Worm (Caenorhabditis elegans) whole organism, mixed stage, embryonic: ENCODE results near the gene ceh-79.

Experiments used
- M03D4.4 ChIP-seq: sonication (generic microtip); optimal IDR thresholded peaks from 2 replicates; lab custom pipeline; 2017; ENCODE audit warnings: mild to moderate bottlenecking, missing genetic modification characterization, missing compliant biosample characterization
- lsy-2 ChIP-seq: fragments of 150-350 bp; optimal IDR thresholded peaks from 2 replicates; lab custom pipeline; 2014; ENCODE audit warnings: missing biosample characterization, missing genetic modification characterization
- nhr-237 ChIP-seq: fragments of 150-350 bp; optimal IDR thresholded peaks from 2 replicates; lab custom pipeline; 2014; ENCODE audit warnings: missing biosample characterization, missing genetic modification characterization

DNA sequence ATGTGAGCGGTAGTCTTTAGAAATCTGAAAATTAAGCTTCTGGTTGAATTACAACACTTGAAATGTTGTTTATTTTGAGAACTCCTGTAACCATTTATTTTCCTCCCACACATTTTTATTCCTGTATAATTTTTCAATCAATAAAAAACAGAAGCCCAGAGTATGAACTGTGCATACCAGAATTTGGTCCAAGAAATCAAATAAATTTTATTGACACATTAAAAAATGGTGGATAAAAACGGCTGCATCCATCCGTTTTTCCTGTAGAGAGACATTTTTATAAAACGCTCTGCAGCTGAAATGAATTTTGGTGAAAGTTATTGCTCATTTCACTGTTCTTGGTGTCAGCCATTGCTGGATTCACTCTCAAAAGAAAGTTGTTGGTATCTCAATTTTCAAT lies 4.4 kb upstream of the ceh-79 start, which contains the start of gene C26E1.1:
- TF ChIP-seq M03D4.4 (tag; lab: Kevin White, UChicago) (no peak), lsy-2 (tag; lab: Kevin White, UChicago) (no peak), nhr-237 (tag; lab: Kevin White, UChicago) (no peak)
